Fruit fly (Drosophila melanogaster) whole organism, prepupa: Measurements from ENCODE around the gene PNKP.

Experiments
- CG16779 ChIP-seq: fragments of 200-800 bp; sonication (Bioruptor generic); optimal IDR thresholded peaks from 3 replicates; lab custom pipeline; 2017; ENCODE audit warnings: missing biosample characterization, mild to moderate bottlenecking, missing genetic modification characterization
- Eip93F ChIP-seq: fragments of 200-800 bp; sonication (Bioruptor generic); optimal IDR thresholded peaks from 2 replicates; lab custom pipeline; 2016; ENCODE audit warnings: missing biosample characterization, mild to moderate bottlenecking, missing genetic modification characterization
- Gug ChIP-seq: fragments of 200-800 bp; sonication (Bioruptor generic); IDR thresholded peaks from 2 replicates; pipeline ENCODE4 v1.3.6; 2022; ENCODE audit warnings: missing biosample characterization, missing genetic modification characterization
- Met ChIP-seq: fragments of 200-800 bp; sonication (Bioruptor generic); optimal IDR thresholded peaks from 3 replicates; lab custom pipeline; 2016; ENCODE audit warnings: missing biosample characterization, missing genetic modification characterization
- eg ChIP-seq: fragments of 200-800 bp; sonication (Bioruptor generic); IDR thresholded peaks from 3 replicates; pipeline ENCODE4 v1.3.6; 2022; ENCODE audit warnings: missing biosample characterization, missing genetic modification characterization
- fkh ChIP-seq: fragments of 200-800 bp; sonication (Bioruptor generic); optimal IDR thresholded peaks from 3 replicates; lab custom pipeline; 2017; ENCODE audit warnings: missing biosample characterization, mild to moderate bottlenecking, missing genetic modification characterization, moderate library complexity

dm6 chr3R:8353994-8354393, 10.7 kb upstream of the PNKP start:
- TF ChIP-seq Gug (GFP tag; lab: Robert Waterston, UW) (no peak), eg (GFP tag; lab: Robert Waterston, UW) (no peak), Met (GFP tag; lab: Kevin White, UChicago) (no peak), fkh (GFP tag; lab: Kevin White, UChicago) (no peak), CG16779 (tag; lab: Kevin White, UChicago) (no peak), Eip93F (GFP tag; lab: Kevin White, UChicago) (no peak)
